Fruit fly (Drosophila melanogaster): ENCODE results near the gene CG42465.

DNA sequence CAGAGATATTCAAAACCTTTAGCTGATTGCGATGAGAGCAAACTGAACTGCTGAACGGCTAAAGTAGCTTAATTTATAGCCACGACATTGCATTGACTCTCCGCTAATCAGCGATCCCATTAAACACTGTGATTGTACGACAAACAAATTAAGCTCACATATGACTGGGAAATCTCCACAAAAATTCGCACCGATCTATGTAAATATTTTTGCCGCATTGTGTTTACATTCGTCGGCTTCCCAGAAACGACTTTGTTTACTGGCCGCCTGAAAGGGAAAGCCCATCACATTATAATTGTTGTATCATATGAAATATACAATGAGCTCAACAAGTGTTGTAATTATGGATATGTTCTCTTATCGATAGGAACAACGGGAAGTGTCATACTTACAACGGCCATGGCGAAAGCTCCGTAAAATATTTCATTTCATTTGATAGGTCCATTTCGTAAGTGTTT, 4.6 kb upstream of the CG42465 start, which contains the start of gene CG16713:
- no peak for TF ChIP-seq rgr (GFP tag; optimal IDR thresholded peaks at IDR 0.05)
- no peak for TF ChIP-seq ey (GFP tag; optimal IDR thresholded peaks at IDR 0.05)
- TF ChIP-seq HLH106 (tag; optimal IDR thresholded peaks at IDR 0.05), result no peak
- TF ChIP-seq usp (GFP tag; optimal IDR thresholded peaks at IDR 0.05), result no peak
- TF ChIP-seq Myc (optimal IDR thresholded peaks at IDR 0.05), result no peak
- TF ChIP-seq Dif (GFP tag; optimal IDR thresholded peaks at IDR 0.05; ENCODE audit: partially characterized antibody), result no peak
- TF ChIP-seq jim (GFP tag; optimal IDR thresholded peaks at IDR 0.05), result no peak
